Worm (Caenorhabditis elegans): ENCODE measurements around the gene sfxn-2.
A peak's percentile ranks its signal among the peaks of the same experiment; 100 is the strongest.

- TF ChIP-seq nhr-237 (tag; optimal IDR thresholded peaks at IDR 0.05), result no peak
- TF ChIP-seq lin-39 (tag; optimal IDR thresholded peaks at IDR 0.05), result no peak
- TF ChIP-seq ceh-82 (tag; optimal IDR thresholded peaks at IDR 0.05), result no peak
- TF ChIP-seq dmd-4 (tag; optimal IDR thresholded peaks at IDR 0.05), result no peak
- TF ChIP-seq blmp-1 (tag; optimal IDR thresholded peaks at IDR 0.05; ENCODE audit: insufficient read depth), result no peak
- TF ChIP-seq lsy-2 (tag; optimal IDR thresholded peaks at IDR 0.05), result no peak
- TF ChIP-seq sma-9 (GFP tag; optimal IDR thresholded peaks at IDR 0.05), result no peak
- TF ChIP-seq sma-9 (tag; optimal IDR thresholded peaks at IDR 0.05), result no peak
- TF ChIP-seq nhr-25 (tag; optimal IDR thresholded peaks at IDR 0.05), result no peak
- no peak for TF ChIP-seq lin-13 (GFP tag; optimal IDR thresholded peaks at IDR 0.05)
- peak; percentile 6 for TF ChIP-seq nhr-11 (tag; optimal IDR thresholded peaks at IDR 0.05)
- TF ChIP-seq elt-1 (tag; optimal IDR thresholded peaks at IDR 0.05), result no peak
- no peak for TF ChIP-seq unc-62 (GFP tag; optimal IDR thresholded peaks at IDR 0.05)
These were observed 51.6 kb downstream of the sfxn-2 start, which contains the start of gene C39D10.1 for ce11 chrX:7906430-7907014.

Data from whole organism, L2 larva.